Worm (Caenorhabditis elegans) whole organism, L1 larva: Measurements from ENCODE around the gene clec-140.

Experiments
- C16A3.4 ChIP-seq: fragments of 150-350 bp; optimal IDR thresholded peaks from 2 replicates; lab custom pipeline; 2014; ENCODE audit warnings: missing biosample characterization, missing genetic modification characterization
- C34B4.2 ChIP-seq: sonication (generic microtip); optimal IDR thresholded peaks from 2 replicates; lab custom pipeline; 2017; ENCODE audit warnings: mild to moderate bottlenecking, missing genetic modification characterization, missing compliant biosample characterization
- F16B12.6 ChIP-seq: fragments of 150-350 bp; optimal IDR thresholded peaks from 2 replicates; lab custom pipeline; 2014; ENCODE audit warnings: missing biosample characterization, missing genetic modification characterization
- Y116A8C.19 ChIP-seq: sonication (generic microtip); optimal IDR thresholded peaks from 2 replicates; lab custom pipeline; 2016; ENCODE audit warnings: missing compliant biosample characterization, missing genetic modification characterization, borderline replicate concordance
- alr-1 ChIP-seq: fragments of 200-800 bp; sonication (Bioruptor generic); optimal IDR thresholded peaks from 2 replicates; lab custom pipeline; 2018; ENCODE audit warnings: borderline replicate concordance, mild to moderate bottlenecking, missing genetic modification characterization, missing compliant biosample characterization
- ama-1 ChIP-seq: fragments of 150-350 bp; optimal IDR thresholded peaks from 2 replicates; lab custom pipeline; 2014
- dpl-1 ChIP-seq, 3 experiments: fragments of 150-350 bp in 2 of 3; sonication (generic microtip) in 1 of 3; optimal IDR thresholded peaks; 2 replicates each; lab custom pipeline; 2014 to 2017; ENCODE audit warnings: missing biosample characterization in 3 of 3, missing genetic modification characterization in 3 of 3, missing genetic modification reagents in 3 of 3
- efl-1 ChIP-seq, 4 experiments: fragments of 150-350 bp; optimal IDR thresholded peaks in 3 of 4; peaks in 1 of 4; 1 replicate in 1 of 4; 2 replicates in 3 of 4; lab custom pipeline; 2014; ENCODE audit warnings: missing biosample characterization in 2 of 4, missing genetic modification characterization in 2 of 4, missing genetic modification reagents in 2 of 4
- efl-3 ChIP-seq: fragments of 200-800 bp; sonication (Bioruptor generic); optimal IDR thresholded peaks from 2 replicates; lab custom pipeline; 2018; ENCODE audit warnings: mild to moderate bottlenecking, missing genetic modification characterization, missing compliant biosample characterization
- egl-13 ChIP-seq: sonication (generic microtip); optimal IDR thresholded peaks from 2 replicates; lab custom pipeline; 2016; ENCODE audit warnings: missing genotype, missing genetic modification reagents, missing genetic modification characterization, missing compliant biosample characterization
- egl-27 ChIP-seq, 2 experiments: fragments of 150-350 bp in 1 of 2; sonication (generic microtip); optimal IDR thresholded peaks; 3 replicates each; lab custom pipeline; 2017 to 2018; ENCODE audit warnings: missing biosample characterization in 2 of 2, missing genetic modification characterization in 2 of 2, missing genetic modification reagents in 2 of 2
- elt-2 ChIP-seq: sonication (generic microtip); optimal IDR thresholded peaks from 2 replicates; lab custom pipeline; 2016; ENCODE audit warnings: missing genetic modification characterization, mild to moderate bottlenecking, inconsistent platforms, missing compliant biosample characterization, missing genetic modification reagents
- elt-3 ChIP-seq, 6 experiments: fragments of 150-350 bp in 1 of 6; sonication (generic microtip); optimal IDR thresholded peaks; 2 replicates each; lab custom pipeline; 2017 to 2018; ENCODE audit warnings: missing biosample characterization in 6 of 6, missing genetic modification characterization in 6 of 6, inconsistent platforms in 1 of 6
- ets-5 ChIP-seq: fragments of 200-800 bp; sonication (Bioruptor generic); IDR thresholded peaks from 2 replicates; pipeline ENCODE4 v1.3.6; 2022; ENCODE audit warnings: missing genetic modification characterization, missing compliant biosample characterization
- fos-1 ChIP-seq: fragments of 150-350 bp; optimal IDR thresholded peaks from 2 replicates; lab custom pipeline; 2014; ENCODE audit warnings: missing biosample characterization, missing genetic modification characterization
- hpl-2 ChIP-seq: fragments of 150-350 bp; optimal IDR thresholded peaks from 2 replicates; lab custom pipeline; 2014; ENCODE audit warnings: missing biosample characterization, missing genetic modification reagents, missing genetic modification characterization
- jun-1 ChIP-seq: fragments of 150-350 bp; optimal IDR thresholded peaks from 2 replicates; lab custom pipeline; 2014; ENCODE audit warnings: missing biosample characterization, missing genetic modification reagents, missing genetic modification characterization
- lin-13 ChIP-seq: fragments of 150-350 bp; optimal IDR thresholded peaks from 2 replicates; lab custom pipeline; 2014; ENCODE audit warnings: missing biosample characterization, missing genetic modification reagents, missing genetic modification characterization
- lin-14 ChIP-seq: fragments of 200-800 bp; sonication (Bioruptor generic); optimal IDR thresholded peaks from 2 replicates; lab custom pipeline; 2018; ENCODE audit warnings: mild to moderate bottlenecking, missing genetic modification characterization, moderate library complexity, missing compliant biosample characterization
- lin-39 ChIP-seq: fragments of 150-350 bp; optimal IDR thresholded peaks from 2 replicates; lab custom pipeline; 2014; ENCODE audit warnings: missing biosample characterization, missing genetic modification reagents, missing genetic modification characterization
- mab-9 ChIP-seq: fragments of 200-800 bp; sonication (Bioruptor generic); IDR thresholded peaks from 2 replicates; pipeline ENCODE4 v1.3.6; 2022; ENCODE audit warnings: missing genetic modification reagents, missing genetic modification characterization, missing compliant biosample characterization
- mef-2 ChIP-seq: fragments of 150-350 bp; optimal IDR thresholded peaks from 2 replicates; lab custom pipeline; 2014; ENCODE audit warnings: missing biosample characterization, missing genetic modification characterization
- mep-1 ChIP-seq: fragments of 150-350 bp; optimal IDR thresholded peaks from 2 replicates; lab custom pipeline; 2014; ENCODE audit warnings: missing biosample characterization, missing genetic modification characterization
- nhr-11 ChIP-seq: fragments of 150-350 bp; optimal IDR thresholded peaks from 2 replicates; lab custom pipeline; 2014; ENCODE audit warnings: missing biosample characterization, missing genetic modification characterization
- nhr-20 ChIP-seq: sonication (generic microtip); optimal IDR thresholded peaks from 2 replicates; lab custom pipeline; 2016; ENCODE audit warnings: mild to moderate bottlenecking, missing genetic modification characterization, missing compliant biosample characterization
- nhr-237 ChIP-seq: fragments of 150-350 bp; optimal IDR thresholded peaks from 2 replicates; lab custom pipeline; 2014; ENCODE audit warnings: missing biosample characterization, missing genetic modification characterization
- nhr-47 ChIP-seq: sonication (generic microtip); optimal IDR thresholded peaks from 2 replicates; lab custom pipeline; 2016; ENCODE audit warnings: mild to moderate bottlenecking, missing genetic modification characterization, moderate library complexity, missing compliant biosample characterization
- nhr-71 ChIP-seq: sonication (generic microtip); optimal IDR thresholded peaks from 2 replicates; lab custom pipeline; 2016; ENCODE audit warnings: mild to moderate bottlenecking, missing genetic modification characterization, moderate library complexity, missing compliant biosample characterization
- nhr-77 ChIP-seq: fragments of 150-350 bp; optimal IDR thresholded peaks from 2 replicates; lab custom pipeline; 2014; ENCODE audit warnings: missing biosample characterization, missing genetic modification characterization
- nhr-84 ChIP-seq: sonication (generic microtip); optimal IDR thresholded peaks from 2 replicates; lab custom pipeline; 2017; ENCODE audit warnings: missing biosample characterization, missing genetic modification characterization
- pag-3 ChIP-seq: sonication (generic microtip); optimal IDR thresholded peaks from 2 replicates; lab custom pipeline; 2017; ENCODE audit warnings: missing genetic modification characterization, mild to moderate bottlenecking, missing compliant biosample characterization, antibody characterized with exemption, borderline replicate concordance; ENCODE audit not compliant: insufficient read depth
- pqm-1 ChIP-seq: sonication (generic microtip); optimal IDR thresholded peaks from 3 replicates; lab custom pipeline; 2017; ENCODE audit warnings: missing biosample characterization, missing genetic modification characterization
- rnt-1 ChIP-seq: sonication (generic microtip); optimal IDR thresholded peaks from 2 replicates; lab custom pipeline; 2016; ENCODE audit warnings: mild to moderate bottlenecking, missing genetic modification characterization, moderate library complexity, missing compliant biosample characterization
- skn-1 ChIP-seq: fragments of 150-350 bp; optimal IDR thresholded peaks from 2 replicates; lab custom pipeline; 2014; ENCODE audit warnings: missing biosample characterization, missing genetic modification characterization
- snu-23 ChIP-seq: sonication (generic microtip); optimal IDR thresholded peaks from 2 replicates; lab custom pipeline; 2016; ENCODE audit warnings: missing genetic modification characterization, missing compliant biosample characterization
- sox-4 ChIP-seq: sonication (generic microtip); optimal IDR thresholded peaks from 2 replicates; lab custom pipeline; 2016; ENCODE audit warnings: missing genetic modification characterization, missing compliant biosample characterization
- sptf-1 ChIP-seq: fragments of 150-350 bp; optimal IDR thresholded peaks from 2 replicates; lab custom pipeline; 2014; ENCODE audit warnings: missing biosample characterization, missing genetic modification characterization
- sup-37 ChIP-seq: fragments of 200-800 bp; sonication (Bioruptor generic); optimal IDR thresholded peaks from 2 replicates; lab custom pipeline; 2018; ENCODE audit warnings: mild to moderate bottlenecking, missing genetic modification characterization, missing compliant biosample characterization
- tlp-1 ChIP-seq: fragments of 150-350 bp; optimal IDR thresholded peaks from 2 replicates; lab custom pipeline; 2014; ENCODE audit warnings: missing biosample characterization, missing genetic modification characterization
- unc-62 ChIP-seq: fragments of 150-350 bp; optimal IDR thresholded peaks from 2 replicates; lab custom pipeline; 2014; ENCODE audit warnings: missing biosample characterization, missing genetic modification reagents, missing genetic modification characterization
- unc-98 ChIP-seq: fragments of 200-800 bp; sonication (Bioruptor generic); IDR thresholded peaks from 2 replicates; pipeline ENCODE4 v1.3.6; 2022; ENCODE audit warnings: missing genetic modification characterization, missing compliant biosample characterization
- vab-15 ChIP-seq: sonication (generic microtip); optimal IDR thresholded peaks from 2 replicates; lab custom pipeline; 2017; ENCODE audit warnings: missing genotype, mild to moderate bottlenecking, missing genetic modification characterization, missing compliant biosample characterization
- ztf-11 ChIP-seq, 2 experiments: sonication (generic microtip); optimal IDR thresholded peaks; 2 replicates each; lab custom pipeline; 2016 to 2017; ENCODE audit warnings: missing genetic modification characterization in 2 of 2, missing biosample characterization in 1 of 2, missing compliant biosample characterization in 1 of 2

Gene clec-140

ce11 chrII:4667572-4667971 lies 5.3 kb upstream of the clec-140 start, which contains the start of gene fut-5:
Gene fut-5 (minus strand): TSS chrII:4667672.
- TF ChIP-seq elt-3 (tag; optimal IDR thresholded peaks at IDR 0.05; lab: Kevin White, UChicago): no peak
- TF ChIP-seq nhr-71 (tag; lab: Kevin White, UChicago): no peak
- no peak for TF ChIP-seq ztf-11 (tag; optimal IDR thresholded peaks at IDR 0.05; lab: Kevin White, UChicago)
- TF ChIP-seq efl-3 (GFP tag; lab: Kevin White, UChicago): no peak
- TF ChIP-seq lin-13 (GFP tag; lab: Kevin White, UChicago): no peak
- TF ChIP-seq nhr-77 (tag; lab: Kevin White, UChicago): no peak
- TF ChIP-seq skn-1 (tag; lab: Kevin White, UChicago): no peak
- no peak for TF ChIP-seq ets-5 (GFP tag; lab: Robert Waterston, UW)
- TF ChIP-seq vab-15 (tag; lab: Kevin White, UChicago): no peak
- no peak for TF ChIP-seq sox-4 (tag; lab: Kevin White, UChicago)
- TF ChIP-seq ama-1: no peak

- no peak for TF ChIP-seq nhr-84 (tag; lab: Kevin White, UChicago)
- no peak for TF ChIP-seq unc-62 (GFP tag; lab: Kevin White, UChicago)
- no peak for TF ChIP-seq sox-4 (tag; lab: Kevin White, UChicago)
- no peak for TF ChIP-seq alr-1 (tag; lab: Kevin White, UChicago)
- TF ChIP-seq nhr-20 (tag; lab: Kevin White, UChicago): no peak
- no peak for TF ChIP-seq sptf-1 (tag; lab: Kevin White, UChicago)
- no peak for TF ChIP-seq rnt-1 (tag; lab: Kevin White, UChicago)
- TF ChIP-seq F16B12.6 (tag; lab: Kevin White, UChicago): no peak
- TF ChIP-seq Y116A8C.19 (tag; lab: Kevin White, UChicago): no peak
- TF ChIP-seq pqm-1 (tag; lab: Kevin White, UChicago): no peak
Observed at ce11 chrII:4671692-4672091, 1.2 kb upstream of the clec-140 start, which contains the start of gene T05A7.6. Gene T05A7.6 (minus strand): TSS chrII:4671792.

- TF ChIP-seq mab-9 (GFP tag; lab: Robert Waterston, UW) (no peak), lin-14 (no peak), egl-13 (tag; lab: Kevin White, UChicago) (no peak), pag-3 (tag; lab: Kevin White, UChicago) (no peak), nhr-84 (tag; lab: Kevin White, UChicago) (no peak), jun-1 (tag; lab: Kevin White, UChicago) (no peak), fos-1 (tag; lab: Kevin White, UChicago) (no peak), lin-39 (tag; lab: Kevin White, UChicago) (no peak), sup-37 (no peak), nhr-77 (tag; lab: Kevin White, UChicago) (no peak), vab-15 (tag; lab: Kevin White, UChicago) (no peak)
Observed at ce11 chrII:4673242-4673641, 382 bp downstream of the clec-140 start.

- no peak for TF ChIP-seq efl-1 (optimal IDR thresholded peaks at IDR 0.05; lab: Kevin White, UChicago)
- peak in 1 of 2 experiments; percentile 63 for TF ChIP-seq efl-1 (GFP tag; optimal IDR thresholded peaks at IDR 0.05 in 1 of 2; lab: Kevin White, UChicago)
- TF ChIP-seq elt-2 (tag; lab: Kevin White, UChicago): no peak
- TF ChIP-seq ama-1: peak; percentile 55
Observed at ce11 chrII:4673670-4674069, 810 bp downstream of the clec-140 start.

- TF ChIP-seq dpl-1 (GFP tag; optimal IDR thresholded peaks at IDR 0.05; lab: Kevin White, UChicago) (no peak), nhr-237 (tag; lab: Kevin White, UChicago) (no peak), nhr-71 (tag; lab: Kevin White, UChicago) (no peak), skn-1 (tag; lab: Kevin White, UChicago) (no peak), lin-14 (no peak), efl-3 (GFP tag; lab: Kevin White, UChicago) (no peak), pqm-1 (tag; lab: Kevin White, UChicago) (peak; percentile 32), tlp-1 (tag; lab: Kevin White, UChicago) (peak; percentile 46), nhr-47 (no peak), elt-3 (tag; optimal IDR thresholded peaks at IDR 0.05; lab: Kevin White, UChicago) (no peak), snu-23 (GFP tag; lab: Kevin White, UChicago) (no peak), elt-2 (tag; lab: Kevin White, UChicago) (peak; percentile 99), C34B4.2 (no peak), egl-27 (tag; optimal IDR thresholded peaks at IDR 0.05; lab: Kevin White, UChicago) (no peak), nhr-11 (tag; lab: Kevin White, UChicago) (no peak), C16A3.4 (tag; lab: Kevin White, UChicago) (no peak), unc-98 (GFP tag; lab: Robert Waterston, UW) (no peak), hpl-2 (no peak), sup-37 (no peak), mef-2 (tag; lab: Kevin White, UChicago) (no peak), egl-13 (tag; lab: Kevin White, UChicago) (no peak), mep-1 (tag; lab: Kevin White, UChicago) (no peak)
Observed at ce11 chrII:4674188-4674587, 1.3 kb downstream of the clec-140 start.
